Worm (Caenorhabditis elegans) whole organism, early embryonic: ENCODE data around the gene T07C12.10.
"Not testable (repeated sequence)": the region's sequence is repeated elsewhere in the genome, so short reads cannot be mapped to it uniquely, and the experiment has no call there.

ENCODE experiments used
- B0310.2 ChIP-seq: sonication (generic microtip); optimal IDR thresholded peaks from 2 replicates; lab custom pipeline; 2016; ENCODE audit warnings: mild to moderate bottlenecking, missing genetic modification characterization, missing compliant biosample characterization
- F13C5.2 ChIP-seq: sonication (generic microtip); optimal IDR thresholded peaks from 2 replicates; lab custom pipeline; 2017; ENCODE audit warnings: mild to moderate bottlenecking, missing genetic modification characterization, inconsistent platforms, missing compliant biosample characterization
- aly-1 ChIP-seq: sonication (generic microtip); optimal IDR thresholded peaks from 2 replicates; lab custom pipeline; 2016; ENCODE audit warnings: missing genetic modification characterization, missing compliant biosample characterization
- ama-1 ChIP-seq: fragments of 150-350 bp; optimal IDR thresholded peaks from 2 replicates; lab custom pipeline; 2014
- ceh-13 ChIP-seq: fragments of 200-800 bp; sonication (Bioruptor generic); optimal IDR thresholded peaks from 2 replicates; lab custom pipeline; 2018; ENCODE audit warnings: mild to moderate bottlenecking, missing genetic modification characterization, missing compliant biosample characterization
- ceh-36 ChIP-seq: sonication (generic microtip); optimal IDR thresholded peaks from 2 replicates; lab custom pipeline; 2016; ENCODE audit warnings: missing genetic modification characterization, inconsistent platforms, missing compliant biosample characterization
- ets-7 ChIP-seq: sonication (generic microtip); optimal IDR thresholded peaks from 2 replicates; lab custom pipeline; 2016; ENCODE audit warnings: missing genotype, missing genetic modification characterization, missing compliant biosample characterization
- flt-1 ChIP-seq: fragments of 200-800 bp; sonication (Bioruptor generic); IDR thresholded peaks from 2 replicates; pipeline ENCODE4 v1.3.6; 2022; ENCODE audit warnings: missing genetic modification characterization, missing compliant biosample characterization
- hmbx-1 ChIP-seq: sonication (generic microtip); optimal IDR thresholded peaks from 2 replicates; lab custom pipeline; 2016; ENCODE audit warnings: mild to moderate bottlenecking, missing genetic modification characterization, missing compliant biosample characterization
- hmg-4 ChIP-seq: fragments of 200-800 bp; sonication (Bioruptor generic); optimal IDR thresholded peaks from 2 replicates; lab custom pipeline; 2018; ENCODE audit warnings: mild to moderate bottlenecking, missing genetic modification characterization, missing compliant biosample characterization
- hnd-1 ChIP-seq: sonication (generic microtip); optimal IDR thresholded peaks from 2 replicates; lab custom pipeline; 2016; ENCODE audit warnings: missing genetic modification characterization, missing compliant biosample characterization
- pes-1 ChIP-seq: fragments of 200-800 bp; sonication (Bioruptor generic); IDR thresholded peaks from 2 replicates; pipeline ENCODE4 v1.3.6; 2022; ENCODE audit warnings: missing genetic modification reagents, missing genetic modification characterization, missing compliant biosample characterization
- scrt-1 ChIP-seq: fragments of 200-800 bp; sonication (Bioruptor generic); IDR thresholded peaks from 2 replicates; pipeline ENCODE4 v1.3.6; 2022; ENCODE audit warnings: missing genetic modification characterization, missing compliant biosample characterization
- sea-1 ChIP-seq: fragments of 200-800 bp; sonication (Bioruptor generic); conservative IDR thresholded peaks from 2 replicates; pipeline ENCODE4 v1.3.6; 2022; ENCODE audit warnings: missing genetic modification characterization, missing compliant biosample characterization
- tbx-11 ChIP-seq: fragments of 200-800 bp; sonication (Bioruptor generic); IDR thresholded peaks from 2 replicates; pipeline ENCODE4 v1.3.6; 2022; ENCODE audit warnings: missing genetic modification characterization, missing compliant biosample characterization
- tbx-37 ChIP-seq: fragments of 200-800 bp; sonication (Bioruptor generic); conservative IDR thresholded peaks from 2 replicates; pipeline ENCODE4 v1.3.6; 2022; ENCODE audit warnings: missing genetic modification reagents, missing genetic modification characterization, missing compliant biosample characterization

The T07C12.10 gene

ce11 chrV:9960376-9960775 is at the start of gene T07C12.10:
T07C12.10 (minus strand) TSS chrV:9960476.
- no peak for TF ChIP-seq tbx-37 (GFP tag; lab: Robert Waterston, UW)
- TF ChIP-seq ets-7 (tag; lab: Kevin White, UChicago): no peak
- TF ChIP-seq ceh-13 (GFP tag; lab: Kevin White, UChicago): no peak

DNA sequence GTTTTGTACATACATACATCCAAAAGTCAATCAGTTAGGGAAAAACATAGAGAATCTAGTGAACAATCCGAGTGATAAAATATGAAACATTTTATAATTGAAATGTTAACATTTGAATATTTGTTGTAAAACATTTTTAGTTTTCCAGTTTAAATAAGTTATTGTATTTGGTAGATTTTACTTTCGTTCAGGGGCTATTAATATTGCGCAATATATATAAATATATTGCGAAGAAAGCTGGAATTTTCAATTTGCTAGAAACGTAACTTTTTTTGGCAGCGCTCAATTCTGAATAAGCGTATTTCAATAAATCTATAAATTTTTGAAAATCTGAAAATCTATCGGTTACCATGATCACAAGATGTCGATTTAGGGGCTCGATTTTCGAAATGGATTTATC is 47.2 kb upstream of the T07C12.10 start:
- TF ChIP-seq hmbx-1 (tag; lab: Kevin White, UChicago) (no peak), scrt-1 (GFP tag; lab: Robert Waterston, UW) (no peak), hmg-4 (no peak), pes-1 (no peak), ama-1 (lab: Kevin White, UChicago) (no peak), ceh-36 (tag; lab: Kevin White, UChicago) (no peak), tbx-37 (GFP tag; lab: Robert Waterston, UW) (no peak), tbx-11 (GFP tag; lab: Robert Waterston, UW) (no peak), flt-1 (no peak), aly-1 (tag; lab: Kevin White, UChicago) (no peak), hnd-1 (tag; lab: Kevin White, UChicago) (no peak), B0310.2 (tag; lab: Kevin White, UChicago) (no peak), F13C5.2 (tag; lab: Kevin White, UChicago) (no peak)

ce11 chrV:10006374-10006773 is 46.1 kb upstream of the T07C12.10 start:
- TF ChIP-seq hmbx-1 (tag; lab: Kevin White, UChicago) (no peak), scrt-1 (GFP tag; lab: Robert Waterston, UW) (no peak), ceh-36 (tag; lab: Kevin White, UChicago) (no peak), F13C5.2 (tag; lab: Kevin White, UChicago) (no peak), ama-1 (lab: Kevin White, UChicago) (no peak), pes-1 (no peak), ceh-13 (GFP tag; lab: Kevin White, UChicago) (no peak), tbx-11 (GFP tag; lab: Robert Waterston, UW) (no peak), tbx-37 (GFP tag; lab: Robert Waterston, UW) (no peak), ets-7 (tag; lab: Kevin White, UChicago) (no peak), flt-1 (no peak), aly-1 (tag; lab: Kevin White, UChicago) (no peak), sea-1 (GFP tag; lab: Robert Waterston, UW) (no peak)

DNA sequence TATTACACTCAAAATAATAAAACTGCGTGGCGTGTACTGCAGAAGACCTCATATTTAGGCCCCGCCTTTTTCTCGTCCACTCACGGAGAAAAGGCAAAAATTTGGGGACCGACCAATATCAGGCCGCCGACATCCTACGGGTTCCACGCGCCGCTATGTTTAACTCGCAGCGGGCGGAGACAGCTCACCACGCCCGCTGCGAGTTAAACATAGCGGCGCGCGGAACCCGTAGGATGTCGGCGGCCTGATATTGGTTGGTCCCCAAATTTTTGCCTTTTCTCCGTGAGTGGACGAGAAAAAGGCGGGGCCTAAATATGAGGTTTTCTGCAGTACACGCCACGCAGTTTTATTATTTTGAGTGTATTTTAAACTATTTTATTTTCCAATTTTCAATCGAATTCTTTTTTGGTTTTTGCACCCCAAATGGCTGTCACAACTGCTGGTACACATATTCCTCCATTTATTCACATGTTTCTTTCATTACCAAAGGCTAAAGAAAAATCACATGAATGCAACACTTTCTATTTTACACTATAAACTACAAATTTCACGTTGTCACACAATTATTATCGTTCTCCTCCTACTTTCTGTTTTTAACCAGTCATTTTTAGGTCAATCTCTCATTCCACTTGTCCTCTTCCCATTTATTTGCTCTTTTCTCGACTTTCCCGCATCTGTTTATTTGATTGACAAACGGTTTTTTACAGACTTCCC is 43.9 kb upstream of the T07C12.10 start, which contains the start of gene uda-1:
uda-1 (plus strand) TSS at position 708 of the 714 bp plus-strand sequence.
- not testable (repeated sequence) for TF ChIP-seq ets-7 (tag; lab: Kevin White, UChicago); ceh-36 (tag; lab: Kevin White, UChicago); flt-1

DNA sequence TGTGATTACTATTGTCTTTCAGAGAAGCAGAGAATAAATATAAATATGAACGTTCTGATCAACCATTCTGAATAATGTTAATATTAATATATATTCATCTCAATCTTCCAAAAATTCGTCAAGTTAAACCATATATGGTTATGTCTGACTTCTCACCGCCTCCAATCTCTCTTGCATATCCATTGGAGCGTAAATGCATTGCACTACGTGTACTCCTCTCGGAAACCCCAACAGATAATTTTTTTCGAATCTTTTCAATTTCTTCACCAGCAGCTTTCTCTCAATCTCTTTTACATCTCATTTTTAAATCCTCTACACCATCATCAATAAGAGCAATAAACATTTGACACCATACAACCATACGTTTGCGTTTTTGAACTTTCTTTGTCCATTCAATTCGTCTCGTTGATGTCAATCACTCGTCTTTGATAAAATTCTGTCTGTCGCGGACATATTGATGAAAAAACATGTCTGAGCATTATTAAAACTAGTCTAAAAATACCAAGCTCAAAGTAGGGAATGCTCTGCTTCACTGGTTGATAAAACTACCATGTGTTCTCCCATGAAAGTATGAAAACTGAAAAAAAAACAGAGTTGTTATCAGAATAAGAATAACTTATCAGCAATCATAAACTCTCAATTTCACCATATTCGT is 43.2 kb upstream of the T07C12.10 start:
- TF ChIP-seq ama-1 (lab: Kevin White, UChicago) (no peak), scrt-1 (GFP tag; lab: Robert Waterston, UW) (no peak), tbx-11 (GFP tag; lab: Robert Waterston, UW) (no peak), flt-1 (no peak), B0310.2 (tag; lab: Kevin White, UChicago) (no peak), hmbx-1 (tag; lab: Kevin White, UChicago) (no peak), pes-1 (no peak), F13C5.2 (tag; lab: Kevin White, UChicago) (no peak), tbx-37 (GFP tag; lab: Robert Waterston, UW) (no peak), ceh-13 (GFP tag; lab: Kevin White, UChicago) (no peak)

DNA sequence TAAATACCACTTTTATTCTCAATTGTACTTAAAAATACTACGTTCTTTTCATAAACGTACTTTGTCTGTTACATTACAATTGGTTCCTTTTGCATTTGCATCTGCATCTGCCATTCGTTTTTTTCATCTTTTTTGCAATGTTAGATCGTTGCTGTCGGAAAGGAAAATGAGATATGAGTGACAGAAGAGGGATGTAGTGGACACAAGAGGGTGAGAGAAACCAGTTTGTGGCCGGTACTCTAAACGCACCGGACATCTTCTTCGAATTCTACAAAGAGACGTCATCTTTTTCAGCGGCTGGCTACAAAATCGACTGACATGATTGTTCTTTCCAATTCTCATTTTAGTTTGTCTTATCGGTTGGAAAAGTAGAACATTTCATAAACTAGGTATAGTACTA is 42.4 kb upstream of the T07C12.10 start:
- TF ChIP-seq scrt-1 (GFP tag; lab: Robert Waterston, UW): no peak

DNA sequence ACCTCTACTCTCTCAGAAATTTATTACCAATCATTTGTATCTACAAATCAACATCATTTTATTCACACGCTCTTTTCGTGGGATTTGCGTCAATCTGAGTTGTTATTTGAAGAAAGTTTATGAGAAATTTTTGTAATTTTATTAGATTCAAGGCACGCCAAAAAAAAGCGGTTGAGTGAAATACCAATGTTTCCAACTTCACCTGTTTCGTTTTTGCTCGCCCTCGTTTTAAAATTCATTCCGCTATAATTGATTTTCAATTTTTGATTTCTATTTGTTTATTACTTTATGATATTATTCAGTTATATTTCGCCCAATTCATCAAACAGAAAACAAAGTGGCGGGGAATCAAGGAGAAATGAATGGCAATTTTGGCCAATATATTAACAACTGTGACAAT is 40.5 kb upstream of the T07C12.10 start, which contains the start of gene K08H10.10:
K08H10.10 (plus strand) TSS at position 301 of the 400 bp plus-strand sequence.
- TF ChIP-seq hmg-4: no peak
- TF ChIP-seq sea-1 (GFP tag; lab: Robert Waterston, UW): no peak
- no peak for TF ChIP-seq ceh-13 (GFP tag; lab: Kevin White, UChicago)
- no peak for TF ChIP-seq scrt-1 (GFP tag; lab: Robert Waterston, UW)
- no peak for TF ChIP-seq ceh-36 (tag; lab: Kevin White, UChicago)
- no peak for TF ChIP-seq B0310.2 (tag; lab: Kevin White, UChicago)
- no peak for TF ChIP-seq ama-1 (lab: Kevin White, UChicago)
- no peak for TF ChIP-seq hnd-1 (tag; lab: Kevin White, UChicago)
- no peak for TF ChIP-seq aly-1 (tag; lab: Kevin White, UChicago)

ce11 chrV:9995791-9996190 is 35.5 kb upstream of the T07C12.10 start, which contains the start of gene K08H10.6:
K08H10.6 (minus strand) TSS chrV:9995891.
- no peak for TF ChIP-seq hmbx-1 (tag; lab: Kevin White, UChicago)
